Worm (Caenorhabditis elegans) whole organism, L2 larva: Measurements from ENCODE around the gene srbc-44.

ENCODE experiments used
- C34F6.9 ChIP-seq: fragments of 150-350 bp; optimal IDR thresholded peaks from 2 replicates; lab custom pipeline; 2014; ENCODE audit warnings: missing biosample characterization, missing genetic modification characterization
- R02D3.7 ChIP-seq: fragments of 150-350 bp; optimal IDR thresholded peaks from 2 replicates; lab custom pipeline; 2014; ENCODE audit warnings: missing biosample characterization, missing genetic modification characterization
- Y55F3AM.14 ChIP-seq: fragments of 200-800 bp; sonication (Bioruptor generic); optimal IDR thresholded peaks from 2 replicates; lab custom pipeline; 2018; ENCODE audit warnings: mild to moderate bottlenecking, missing genetic modification characterization, missing compliant biosample characterization
- alr-1 ChIP-seq: fragments of 150-350 bp; optimal IDR thresholded peaks from 2 replicates; lab custom pipeline; 2014; ENCODE audit warnings: missing biosample characterization, missing genetic modification characterization
- aly-2 ChIP-seq: fragments of 150-350 bp; optimal IDR thresholded peaks from 2 replicates; lab custom pipeline; 2014; ENCODE audit warnings: missing biosample characterization, missing genetic modification characterization
- blmp-1 ChIP-seq: sonication (generic microtip); optimal IDR thresholded peaks from 2 replicates; lab custom pipeline; 2017; ENCODE audit warnings: missing genetic modification characterization, mild to moderate bottlenecking, missing compliant biosample characterization, antibody characterized with exemption, moderate library complexity; ENCODE audit not compliant: insufficient read depth
- ceh-16 ChIP-seq: fragments of 150-350 bp; optimal IDR thresholded peaks from 2 replicates; lab custom pipeline; 2014; ENCODE audit warnings: missing biosample characterization, missing genetic modification characterization
- ceh-82 ChIP-seq: fragments of 150-350 bp; optimal IDR thresholded peaks from 2 replicates; lab custom pipeline; 2014; ENCODE audit warnings: missing biosample characterization, missing genetic modification characterization
- crh-2 ChIP-seq: sonication (generic microtip); optimal IDR thresholded peaks from 2 replicates; lab custom pipeline; 2017; ENCODE audit warnings: missing biosample characterization, missing genetic modification characterization
- dmd-4 ChIP-seq: sonication (generic microtip); optimal IDR thresholded peaks from 2 replicates; lab custom pipeline; 2017; ENCODE audit warnings: missing biosample characterization, missing genetic modification characterization
- egl-27 ChIP-seq: sonication (generic microtip); optimal IDR thresholded peaks from 3 replicates; lab custom pipeline; 2017; ENCODE audit warnings: missing biosample characterization, missing genetic modification reagents, missing genetic modification characterization
- fos-1 ChIP-seq: fragments of 150-350 bp; optimal IDR thresholded peaks from 2 replicates; lab custom pipeline; 2014; ENCODE audit warnings: missing biosample characterization, missing genetic modification characterization
- gmeb-1 ChIP-seq: fragments of 150-350 bp; optimal IDR thresholded peaks from 2 replicates; lab custom pipeline; 2014; ENCODE audit warnings: missing biosample characterization, missing genetic modification characterization
- lin-13 ChIP-seq: fragments of 150-350 bp; optimal IDR thresholded peaks from 2 replicates; lab custom pipeline; 2014; ENCODE audit warnings: missing biosample characterization, missing genetic modification reagents, missing genetic modification characterization
- lin-39 ChIP-seq: fragments of 150-350 bp; optimal IDR thresholded peaks from 2 replicates; lab custom pipeline; 2014; ENCODE audit warnings: missing biosample characterization, missing genetic modification reagents, missing genetic modification characterization
- lsy-2 ChIP-seq, 2 experiments: fragments of 150-350 bp in 1 of 2; sonication (generic microtip) in 1 of 2; optimal IDR thresholded peaks; 2 replicates each; lab custom pipeline; 2014 to 2017; ENCODE audit warnings: missing biosample characterization in 2 of 2, missing genetic modification characterization in 2 of 2
- mab-5 ChIP-seq: fragments of 150-350 bp; optimal IDR thresholded peaks from 2 replicates; lab custom pipeline; 2014; ENCODE audit warnings: missing biosample characterization, missing genetic modification characterization
- nhr-10 ChIP-seq: sonication (generic microtip); optimal IDR thresholded peaks from 2 replicates; lab custom pipeline; 2017; ENCODE audit warnings: missing biosample characterization, missing genetic modification characterization
- nhr-12 ChIP-seq: fragments of 150-350 bp; optimal IDR thresholded peaks from 2 replicates; lab custom pipeline; 2014; ENCODE audit warnings: missing biosample characterization, missing genetic modification characterization
- nhr-129 ChIP-seq: fragments of 150-350 bp; optimal IDR thresholded peaks from 2 replicates; lab custom pipeline; 2014; ENCODE audit warnings: missing biosample characterization, missing genetic modification characterization
- nhr-21 ChIP-seq: fragments of 150-350 bp; optimal IDR thresholded peaks from 2 replicates; lab custom pipeline; 2014; ENCODE audit warnings: missing biosample characterization, missing genetic modification characterization
- nhr-23 ChIP-seq: fragments of 150-350 bp; optimal IDR thresholded peaks from 2 replicates; lab custom pipeline; 2014; ENCODE audit warnings: missing biosample characterization, missing genetic modification reagents, missing genetic modification characterization
- nhr-25 ChIP-seq: fragments of 150-350 bp; sonication (generic microtip); optimal IDR thresholded peaks from 3 replicates; lab custom pipeline; 2014; ENCODE audit warnings: missing biosample characterization, missing genetic modification characterization
- nhr-6 ChIP-seq: fragments of 150-350 bp; optimal IDR thresholded peaks from 2 replicates; lab custom pipeline; 2014; ENCODE audit warnings: missing biosample characterization, missing genetic modification characterization
- nhr-77 ChIP-seq: fragments of 150-350 bp; optimal IDR thresholded peaks from 2 replicates; lab custom pipeline; 2014; ENCODE audit warnings: missing biosample characterization, missing genetic modification characterization
- sem-4 ChIP-seq: fragments of 150-350 bp; optimal IDR thresholded peaks from 2 replicates; lab custom pipeline; 2014; ENCODE audit warnings: missing biosample characterization, missing genetic modification reagents, missing genetic modification characterization
- skn-1 ChIP-seq: sonication (generic microtip); optimal IDR thresholded peaks from 2 replicates; lab custom pipeline; 2017; ENCODE audit warnings: missing biosample characterization, missing genetic modification characterization
- sma-3 ChIP-seq: sonication (generic microtip); optimal IDR thresholded peaks from 2 replicates; lab custom pipeline; 2016; ENCODE audit warnings: missing genetic modification reagents, missing genetic modification characterization, missing compliant biosample characterization
- sma-9 ChIP-seq, 2 experiments: fragments of 150-350 bp in 1 of 2; sonication (generic microtip) in 1 of 2; optimal IDR thresholded peaks; 2 replicates each; lab custom pipeline; 2014 to 2016; ENCODE audit warnings: missing genetic modification characterization in 2 of 2, mild to moderate bottlenecking in 1 of 2, missing biosample characterization in 1 of 2, missing compliant biosample characterization in 1 of 2, missing genetic modification reagents in 1 of 2, moderate library complexity in 1 of 2
- unc-62 ChIP-seq: fragments of 150-350 bp; optimal IDR thresholded peaks from 2 replicates; lab custom pipeline; 2014; ENCODE audit warnings: missing biosample characterization, missing genetic modification reagents, missing genetic modification characterization
- zag-1 ChIP-seq: fragments of 150-350 bp; optimal IDR thresholded peaks from 2 replicates; lab custom pipeline; 2014; ENCODE audit warnings: missing biosample characterization, missing genetic modification characterization
- ztf-1 ChIP-seq: fragments of 200-800 bp; sonication (Bioruptor generic); conservative IDR thresholded peaks from 2 replicates; pipeline ENCODE4 v1.3.6; 2022; ENCODE audit warnings: missing genetic modification characterization, missing compliant biosample characterization
- ztf-4 ChIP-seq: fragments of 150-350 bp; optimal IDR thresholded peaks from 2 replicates; lab custom pipeline; 2014; ENCODE audit warnings: missing biosample characterization, missing genetic modification characterization

Gene srbc-44

ce11 chrV:12760913-12761312, 27.4 kb downstream of the srbc-44 start, which contains the start of gene F18E2.15:
TSS of gene F18E2.15 (minus strand) at chrV:12761013.
- TF ChIP-seq lin-39 (tag; lab: Kevin White, UChicago) (no peak), fos-1 (no peak), ztf-1 (GFP tag; lab: Robert Waterston, UW) (no peak), R02D3.7 (tag; lab: Kevin White, UChicago) (no peak), sem-4 (tag; lab: Kevin White, UChicago) (no peak)
- TF ChIP-seq, all 48 proteins: peak for 0

ce11 chrV:12759660-12760059, 28.7 kb downstream of the srbc-44 start, which contains the start of gene papl-1:
TSS of gene papl-1 (minus strand) at chrV:12759760.
- no peak for TF ChIP-seq aly-2 (tag; lab: Kevin White, UChicago)
- no peak for TF ChIP-seq unc-62 (GFP tag; lab: Kevin White, UChicago)
- no peak for TF ChIP-seq skn-1
- TF ChIP-seq nhr-25 (tag; lab: Kevin White, UChicago) = no peak
- no peak for TF ChIP-seq sma-3
- no peak for TF ChIP-seq R02D3.7 (tag; lab: Kevin White, UChicago)

- no peak for TF ChIP-seq R02D3.7 (tag; lab: Kevin White, UChicago)
- TF ChIP-seq nhr-25 (tag; lab: Kevin White, UChicago) = no peak
- TF ChIP-seq ztf-1 (GFP tag; lab: Robert Waterston, UW) = no peak
- no peak for TF ChIP-seq ceh-82 (tag; lab: Kevin White, UChicago)
- no peak for TF ChIP-seq nhr-23 (tag; lab: Kevin White, UChicago)
- TF ChIP-seq nhr-21 (tag; lab: Kevin White, UChicago) = no peak
- TF ChIP-seq fos-1 = no peak
Observed at ce11 chrV:12754839-12755238, 33.5 kb downstream of the srbc-44 start, which contains the start of gene gpa-13. TSS of gene gpa-13 (minus strand) at chrV:12754939.

DNA sequence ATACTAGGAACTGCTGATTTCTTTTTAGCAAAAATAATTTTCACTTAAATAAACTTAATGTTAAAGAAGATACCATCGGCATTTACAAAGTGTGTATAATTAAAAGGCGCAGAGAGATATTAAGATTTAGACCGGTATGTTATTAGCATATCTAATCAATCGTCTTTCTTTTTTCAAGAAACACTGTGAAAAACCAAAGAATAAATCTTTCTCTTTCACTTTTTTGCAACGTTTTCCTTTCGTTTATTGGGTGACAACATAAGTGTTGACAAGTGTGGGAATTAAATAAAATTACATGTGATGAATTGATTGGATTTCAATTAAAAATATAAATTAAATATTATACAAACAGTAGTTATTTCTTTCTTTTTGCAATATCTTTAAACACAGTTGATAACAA, 35.9 kb downstream of the srbc-44 start, which contains the start of gene C15C8.8:
Gene C15C8.8 (minus strand): TSS at position 101 of the 400 bp plus-strand sequence.
- TF ChIP-seq ztf-1 (GFP tag; lab: Robert Waterston, UW) (no peak), R02D3.7 (tag; lab: Kevin White, UChicago) (no peak), dmd-4 (no peak), nhr-23 (tag; lab: Kevin White, UChicago) (no peak)

DNA sequence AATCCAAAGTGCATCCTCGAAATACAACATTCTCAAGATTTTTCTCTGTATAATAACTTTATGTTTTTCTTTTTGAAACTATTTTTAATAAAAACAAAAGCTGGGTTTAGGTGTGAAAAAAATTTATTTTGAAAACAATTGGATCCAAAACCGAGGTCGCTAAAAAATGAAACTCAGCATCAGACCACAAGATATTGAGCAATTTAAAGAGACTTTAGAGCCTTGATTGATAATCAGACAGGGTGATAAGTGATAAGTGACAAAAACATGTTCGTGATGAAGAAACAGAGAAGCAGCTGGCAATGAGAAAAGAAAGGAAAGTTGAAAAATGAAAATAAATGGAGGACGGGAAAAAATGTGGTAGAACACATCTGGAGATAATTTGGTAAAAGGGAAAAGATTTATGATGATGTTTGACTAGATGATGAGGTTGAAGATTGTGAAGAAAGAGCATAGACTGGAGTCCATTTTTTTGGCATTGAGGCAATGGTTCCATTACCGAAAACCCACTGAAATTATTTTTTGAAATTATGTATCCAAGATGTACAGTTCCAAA, 36.8 kb downstream of the srbc-44 start, which contains the start of gene C15C8.6:
Gene C15C8.6 (minus strand): TSS at position 51 of the 556 bp plus-strand sequence.
- TF ChIP-seq R02D3.7 (tag; lab: Kevin White, UChicago) (no peak), egl-27 (tag; lab: Kevin White, UChicago) (no peak), nhr-23 (tag; lab: Kevin White, UChicago) (no peak), nhr-129 (no peak), ztf-4 (tag; lab: Kevin White, UChicago) (no peak), blmp-1 (no peak), lsy-2 (tag; optimal IDR thresholded peaks at IDR 0.05; lab: Kevin White, UChicago) (no peak), nhr-21 (tag; lab: Kevin White, UChicago) (no peak), zag-1 (tag; lab: Kevin White, UChicago) (no peak), unc-62 (GFP tag; lab: Kevin White, UChicago) (no peak), ztf-1 (GFP tag; lab: Robert Waterston, UW) (no peak), mab-5 (tag; lab: Kevin White, UChicago) (no peak)

DNA sequence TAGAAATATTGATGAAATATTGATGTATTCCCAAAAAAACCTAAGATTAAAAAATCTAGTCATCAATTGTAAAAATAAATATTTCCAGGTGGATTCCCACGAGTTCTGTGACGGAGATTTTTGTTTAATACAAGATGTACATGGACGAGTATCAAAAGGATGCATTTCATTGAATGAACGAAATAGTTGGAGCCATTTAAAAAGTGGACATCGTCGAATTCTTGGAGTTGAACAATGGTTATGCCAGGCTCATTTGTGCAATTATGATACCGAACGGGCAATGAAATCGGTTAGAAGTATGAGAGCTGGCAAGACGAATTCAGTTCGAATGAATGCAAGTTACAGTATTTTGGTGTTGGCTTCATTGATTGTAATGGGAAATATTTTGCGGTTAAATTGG, 38.8 kb downstream of the srbc-44 start:
- TF ChIP-seq R02D3.7 (tag; lab: Kevin White, UChicago) (no peak), sma-3 (no peak), alr-1 (tag; lab: Kevin White, UChicago) (no peak)

DNA sequence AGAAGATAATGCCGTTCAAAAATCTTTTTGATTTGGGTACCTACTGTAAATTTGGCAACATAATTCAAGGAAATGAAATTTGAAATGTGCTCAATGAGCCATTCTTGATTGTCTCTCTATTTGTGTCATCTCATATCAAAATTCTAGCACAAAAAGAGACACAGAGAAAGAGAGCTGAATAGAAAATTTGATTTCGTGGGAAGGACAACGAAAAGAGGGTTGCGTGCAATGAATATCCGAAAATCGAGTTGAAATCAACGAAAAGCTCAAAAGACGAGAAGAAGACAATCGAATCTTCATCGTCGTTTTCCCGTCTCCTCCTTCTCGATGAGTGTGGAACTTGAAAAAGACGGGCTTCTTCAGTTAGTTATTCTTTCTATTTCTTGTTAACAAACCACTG, 40.5 kb downstream of the srbc-44 start, which contains the start of gene C15C8.5:
Gene C15C8.5 (plus strand): TSS at position 152 of the 400 bp plus-strand sequence.
- TF ChIP-seq nhr-12 (tag; lab: Kevin White, UChicago) (no peak), crh-2 (tag; lab: Kevin White, UChicago) (no peak), ceh-16 (tag; lab: Kevin White, UChicago) (no peak), sem-4 (tag; lab: Kevin White, UChicago) (no peak), mab-5 (tag; lab: Kevin White, UChicago) (no peak), nhr-77 (tag; lab: Kevin White, UChicago) (no peak), skn-1 (no peak), nhr-6 (tag; lab: Kevin White, UChicago) (no peak), lin-13 (no peak), nhr-10 (tag; lab: Kevin White, UChicago) (no peak), nhr-129 (no peak), C34F6.9 (tag; lab: Kevin White, UChicago) (no peak), ceh-82 (tag; lab: Kevin White, UChicago) (no peak), sma-9 (GFP tag; optimal IDR thresholded peaks at IDR 0.05; lab: Kevin White, UChicago) (no peak), sma-9 (tag; optimal IDR thresholded peaks at IDR 0.05; lab: Kevin White, UChicago) (no peak), Y55F3AM.14 (GFP tag; lab: Kevin White, UChicago) (no peak), egl-27 (tag; lab: Kevin White, UChicago) (no peak), gmeb-1 (tag; lab: Kevin White, UChicago) (no peak), ztf-1 (GFP tag; lab: Robert Waterston, UW) (no peak)
